Worm (Caenorhabditis elegans) whole organism, early embryonic: ENCODE data around the gene xbx-3.

ENCODE experiments used
- aly-1 ChIP-seq: sonication (generic microtip); optimal IDR thresholded peaks from 2 replicates; lab custom pipeline; 2016; ENCODE audit warnings: missing genetic modification characterization, missing compliant biosample characterization
- ama-1 ChIP-seq: fragments of 150-350 bp; optimal IDR thresholded peaks from 2 replicates; lab custom pipeline; 2014
- hmg-4 ChIP-seq: fragments of 200-800 bp; sonication (Bioruptor generic); optimal IDR thresholded peaks from 2 replicates; lab custom pipeline; 2018; ENCODE audit warnings: mild to moderate bottlenecking, missing genetic modification characterization, missing compliant biosample characterization
- sea-1 ChIP-seq: fragments of 200-800 bp; sonication (Bioruptor generic); conservative IDR thresholded peaks from 2 replicates; pipeline ENCODE4 v1.3.6; 2022; ENCODE audit warnings: missing genetic modification characterization, missing compliant biosample characterization

DNA sequence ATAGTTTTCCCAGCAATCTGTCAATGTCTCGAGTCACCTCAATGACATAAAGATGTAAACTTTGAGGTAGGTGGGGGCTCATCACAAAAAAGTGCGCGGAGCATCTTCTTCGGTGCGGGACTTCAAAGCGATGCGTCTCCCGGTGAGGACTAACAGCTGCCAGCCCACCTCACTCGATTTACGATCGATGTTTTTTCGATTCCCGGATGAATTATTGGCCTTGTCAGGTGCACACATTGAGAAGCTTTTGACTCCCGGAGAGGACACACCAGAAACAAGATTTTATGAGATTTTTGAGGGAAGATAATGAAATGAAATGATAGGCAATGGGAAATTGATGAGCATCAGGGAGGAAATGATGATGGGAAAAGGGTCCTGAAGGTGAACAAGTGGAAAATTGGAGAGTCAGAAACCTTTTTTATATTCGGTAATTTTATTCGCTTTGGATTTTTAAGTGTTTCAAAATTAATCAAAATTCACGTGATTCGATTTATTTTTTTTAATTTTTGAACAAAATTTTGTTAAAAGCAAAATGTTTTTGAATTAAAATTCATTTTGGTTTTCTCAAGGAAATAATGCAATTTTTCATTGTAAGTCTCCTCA, 48.8 kb upstream of the xbx-3 start, which contains the start of gene C05B5.12:
- TF ChIP-seq sea-1 (GFP tag; lab: Robert Waterston, UW) (no peak), ama-1 (lab: Kevin White, UChicago) (no peak), aly-1 (tag; lab: Kevin White, UChicago) (no peak), hmg-4 (GFP tag; lab: Kevin White, UChicago) (no peak)
